Fruit fly (Drosophila melanogaster) whole organism, embryonic: ENCODE results near the gene Tep2.

ENCODE experiments used
- ATbp ChIP-seq: fragments of 200-800 bp; sonication (Bioruptor generic); optimal IDR thresholded peaks from 2 replicates; lab custom pipeline; 2017; ENCODE audit warnings: missing biosample characterization, mild to moderate bottlenecking, missing genetic modification characterization, missing genetic modification reagents
- Aef1 ChIP-seq: fragments of 200-800 bp; sonication (Bioruptor generic); IDR thresholded peaks from 3 replicates; pipeline ENCODE4 v1.3.6; 2022; ENCODE audit warnings: missing biosample characterization, missing genetic modification characterization
- BtbVII ChIP-seq: fragments of 200-800 bp; sonication (Bioruptor generic); optimal IDR thresholded peaks from 3 replicates; lab custom pipeline; 2017; ENCODE audit warnings: missing biosample characterization, mild to moderate bottlenecking, missing genetic modification characterization
- CG10147 ChIP-seq: fragments of 200-800 bp; sonication (Bioruptor generic); optimal IDR thresholded peaks from 2 replicates; lab custom pipeline; 2019; ENCODE audit warnings: missing biosample characterization, mild to moderate bottlenecking, missing genetic modification characterization, moderate library complexity
- CG10431 ChIP-seq: fragments of 200-800 bp; sonication (Bioruptor generic); optimal IDR thresholded peaks from 3 replicates; lab custom pipeline; 2018; ENCODE audit warnings: missing biosample characterization, mild to moderate bottlenecking, missing genetic modification characterization
- CG13123 ChIP-seq: fragments of 200-800 bp; sonication (Bioruptor generic); optimal IDR thresholded peaks from 2 replicates; lab custom pipeline; 2016; ENCODE audit warnings: missing biosample characterization, missing genetic modification characterization
- CG13624 ChIP-seq: fragments of 200-800 bp; sonication (Bioruptor generic); optimal IDR thresholded peaks from 2 replicates; lab custom pipeline; 2016; ENCODE audit warnings: missing biosample characterization, missing genetic modification characterization
- CG17612 ChIP-seq: fragments of 200-800 bp; sonication (Bioruptor generic); IDR thresholded peaks from 2 replicates; pipeline ENCODE4 v1.3.6; 2022; ENCODE audit warnings: missing biosample characterization, missing genetic modification characterization
- CG18764 ChIP-seq: fragments of 200-800 bp; sonication (Bioruptor generic); optimal IDR thresholded peaks from 3 replicates; lab custom pipeline; 2016; ENCODE audit warnings: missing biosample characterization, missing genetic modification characterization
- CG2120 ChIP-seq: fragments of 200-800 bp; sonication (Bioruptor generic); optimal IDR thresholded peaks from 3 replicates; lab custom pipeline; 2016; ENCODE audit warnings: missing biosample characterization, missing genetic modification characterization
- CG31365 ChIP-seq: fragments of 200-800 bp; sonication (Bioruptor generic); optimal IDR thresholded peaks from 2 replicates; lab custom pipeline; 2018; ENCODE audit warnings: missing biosample characterization, mild to moderate bottlenecking, missing genetic modification characterization
- CG34376 ChIP-seq: fragments of 200-800 bp; sonication (Bioruptor generic); optimal IDR thresholded peaks from 2 replicates; lab custom pipeline; 2018; ENCODE audit warnings: missing biosample characterization, mild to moderate bottlenecking, missing genetic modification characterization
- CG4404 ChIP-seq: fragments of 200-800 bp; sonication (Bioruptor generic); IDR thresholded peaks from 2 replicates; pipeline ENCODE4 v1.3.6; 2022; ENCODE audit warnings: missing biosample characterization, missing genetic modification characterization
- CG4424 ChIP-seq: fragments of 200-800 bp; sonication (Bioruptor generic); optimal IDR thresholded peaks from 3 replicates; lab custom pipeline; 2016; ENCODE audit warnings: missing biosample characterization, missing genetic modification characterization
- CG8478 ChIP-seq: fragments of >200 bp; optimal IDR thresholded peaks from 2 replicates; lab custom pipeline; 2018
- Deaf1 ChIP-seq: fragments of 200-800 bp; optimal IDR thresholded peaks from 3 replicates; lab custom pipeline; 2019; ENCODE audit warnings: missing biosample characterization, mild to moderate bottlenecking, missing genetic modification characterization, moderate library complexity
- Fer3 ChIP-seq: fragments of 200-800 bp; sonication (Bioruptor generic); optimal IDR thresholded peaks from 2 replicates; lab custom pipeline; 2018; ENCODE audit warnings: missing biosample characterization, mild to moderate bottlenecking, missing genetic modification characterization, moderate library complexity
- HLH54F ChIP-seq: fragments of 200-800 bp; sonication (Bioruptor generic); optimal IDR thresholded peaks from 3 replicates; lab custom pipeline; 2016; ENCODE audit warnings: missing biosample characterization, missing genetic modification characterization
- HmgZ ChIP-seq: fragments of 200-800 bp; sonication (Bioruptor generic); optimal IDR thresholded peaks from 2 replicates; lab custom pipeline; 2018; ENCODE audit warnings: missing biosample characterization, mild to moderate bottlenecking, missing genetic modification characterization
- Hr3 ChIP-seq: fragments of 200-800 bp; sonication (Bioruptor generic); optimal IDR thresholded peaks from 3 replicates; lab custom pipeline; 2016; ENCODE audit warnings: missing biosample characterization, missing genetic modification characterization
- Hr78 ChIP-seq, 2 experiments: fragments of 200-800 bp in 1 of 2; fragments of >200 bp in 1 of 2; sonication (Bioruptor generic) in 1 of 2; optimal IDR thresholded peaks; 2 replicates each; lab custom pipeline; 2017 to 2019; ENCODE audit warnings: missing biosample characterization in 2 of 2, missing genetic modification characterization in 2 of 2, mild to moderate bottlenecking in 1 of 2, moderate library complexity in 1 of 2
- Jarid2 ChIP-seq: fragments of 200-800 bp; sonication (Bioruptor generic); optimal IDR thresholded peaks from 3 replicates; lab custom pipeline; 2017; ENCODE audit warnings: mild to moderate bottlenecking, missing biosample characterization, missing genetic modification reagents, missing genetic modification characterization
- Mrtf ChIP-seq: fragments of 200-800 bp; sonication (Bioruptor generic); IDR thresholded peaks from 3 replicates; pipeline ENCODE4 v1.3.6; 2022; ENCODE audit warnings: missing biosample characterization, missing genetic modification characterization
- NC2β ChIP-seq: fragments of 200-800 bp; sonication (Bioruptor generic); optimal IDR thresholded peaks from 2 replicates; lab custom pipeline; 2016; ENCODE audit warnings: missing biosample characterization, missing genetic modification characterization
- Ravus ChIP-seq: fragments of 200-800 bp; sonication (Bioruptor generic); IDR thresholded peaks from 2 replicates; pipeline ENCODE4 v1.3.6; 2022; ENCODE audit warnings: missing biosample characterization, missing genetic modification characterization
- Sox102F ChIP-seq: fragments of 200-800 bp; sonication (Bioruptor generic); optimal IDR thresholded peaks from 2 replicates; lab custom pipeline; 2018; ENCODE audit warnings: missing biosample characterization, mild to moderate bottlenecking, missing genetic modification characterization, moderate library complexity
- Trl ChIP-seq, 3 experiments: fragments of >200 bp in 2 of 3; fragments of 200-800 bp in 1 of 3; sonication (Bioruptor generic) in 1 of 3; optimal IDR thresholded peaks; 2 replicates in 1 of 3; 3 replicates in 2 of 3; lab custom pipeline; 2016 to 2017; ENCODE audit warnings: missing biosample characterization in 1 of 3, missing genetic modification characterization in 1 of 3
- al ChIP-seq: fragments of 200-800 bp; sonication (Bioruptor generic); IDR thresholded peaks from 2 replicates; pipeline ENCODE4 v1.3.6; 2022; ENCODE audit warnings: missing biosample characterization, missing genetic modification characterization
- az2 ChIP-seq: fragments of 200-800 bp; sonication (Bioruptor generic); optimal IDR thresholded peaks from 3 replicates; lab custom pipeline; 2016; ENCODE audit warnings: missing biosample characterization, missing genetic modification characterization
- cad ChIP-seq: fragments of >200 bp; optimal IDR thresholded peaks from 2 replicates; lab custom pipeline; 2017; ENCODE audit warnings: missing biosample characterization, missing genetic modification characterization
- caup ChIP-seq: fragments of 200-800 bp; sonication (Bioruptor generic); optimal IDR thresholded peaks from 3 replicates; lab custom pipeline; 2017; ENCODE audit warnings: missing biosample characterization, mild to moderate bottlenecking, missing genetic modification characterization, moderate library complexity; ENCODE audit not compliant: severe bottlenecking
- chinmo ChIP-seq: fragments of 200-800 bp; sonication (Bioruptor generic); IDR thresholded peaks from 4 replicates; pipeline ENCODE4 v1.3.6; 2022; ENCODE audit warnings: missing biosample characterization, missing genetic modification characterization; ENCODE audit not compliant: partially characterized antibody
- chn ChIP-seq: fragments of 200-800 bp; sonication (Bioruptor generic); optimal IDR thresholded peaks from 2 replicates; lab custom pipeline; 2016; ENCODE audit warnings: missing biosample characterization, missing genetic modification characterization
- fd64A ChIP-seq: fragments of 200-800 bp; sonication (Bioruptor generic); optimal IDR thresholded peaks from 3 replicates; lab custom pipeline; 2018; ENCODE audit warnings: missing biosample characterization, mild to moderate bottlenecking, missing genetic modification characterization
- hb ChIP-seq: fragments of 200-800 bp; sonication (Bioruptor generic); IDR thresholded peaks from 3 replicates; pipeline ENCODE4 v1.3.6; 2022; ENCODE audit warnings: missing biosample characterization, missing genetic modification characterization; ENCODE audit not compliant: partially characterized antibody
- insv ChIP-seq, 2 experiments: fragments of 200-800 bp; sonication (Bioruptor generic); optimal IDR thresholded peaks; 3 replicates each; lab custom pipeline; 2016 to 2018; ENCODE audit warnings: missing biosample characterization in 2 of 2, missing genetic modification characterization in 2 of 2
- kay ChIP-seq: fragments of 200-800 bp; sonication (Bioruptor generic); optimal IDR thresholded peaks from 2 replicates; lab custom pipeline; 2016; ENCODE audit warnings: missing biosample characterization, missing genetic modification characterization
- lbe ChIP-seq: fragments of 200-800 bp; sonication (Bioruptor generic); optimal IDR thresholded peaks from 2 replicates; lab custom pipeline; 2016; ENCODE audit warnings: missing biosample characterization, mild to moderate bottlenecking, missing genetic modification characterization
- lola ChIP-seq, 3 experiments: fragments of >200 bp in 2 of 3; fragments of 200-800 bp in 1 of 3; sonication (Bioruptor generic) in 1 of 3; optimal IDR thresholded peaks; 2 replicates each; lab custom pipeline; 2017 to 2019; ENCODE audit warnings: missing biosample characterization in 3 of 3, missing genetic modification characterization in 3 of 3, mild to moderate bottlenecking in 1 of 3, moderate library complexity in 1 of 3
- mam ChIP-seq: fragments of 200-800 bp; sonication (Bioruptor generic); optimal IDR thresholded peaks from 3 replicates; lab custom pipeline; 2016; ENCODE audit warnings: missing biosample characterization, missing genetic modification characterization
- pho ChIP-seq: fragments of 200-800 bp; sonication (Bioruptor generic); optimal IDR thresholded peaks from 2 replicates; lab custom pipeline; 2016; ENCODE audit warnings: missing biosample characterization, missing genetic modification characterization
- salm ChIP-seq: fragments of 200-800 bp; sonication (Bioruptor generic); optimal IDR thresholded peaks from 2 replicates; lab custom pipeline; 2018; ENCODE audit warnings: missing biosample characterization, mild to moderate bottlenecking, missing genetic modification characterization
- sc ChIP-seq, 3 experiments: fragments of >200 bp in 2 of 3; fragments of 200-800 bp in 1 of 3; sonication (Bioruptor generic) in 1 of 3; optimal IDR thresholded peaks; 2 replicates in 2 of 3; 3 replicates in 1 of 3; lab custom pipeline; 2017; ENCODE audit warnings: mild to moderate bottlenecking in 1 of 3, missing biosample characterization in 1 of 3, missing genetic modification characterization in 1 of 3, missing genetic modification reagents in 1 of 3
- so ChIP-seq: fragments of 200-800 bp; sonication (Bioruptor generic); IDR thresholded peaks from 3 replicates; pipeline ENCODE4 v1.3.6; 2022; ENCODE audit warnings: missing biosample characterization, missing genetic modification characterization
- tio ChIP-seq: fragments of 200-800 bp; sonication (Bioruptor generic); optimal IDR thresholded peaks from 2 replicates; lab custom pipeline; 2017; ENCODE audit warnings: missing biosample characterization, missing genetic modification characterization, inconsistent platforms
- trh ChIP-seq: fragments of 200-800 bp; sonication (Bioruptor generic); optimal IDR thresholded peaks from 2 replicates; lab custom pipeline; 2016; ENCODE audit warnings: missing biosample characterization, missing genetic modification characterization

Gene Tep2

dm6 chr2L:7702383-7703188, 1.2 kb upstream of the Tep2 start, which contains the start of gene Tep3 (continued):
- TF ChIP-seq fd64A (no peak), kay (GFP tag; lab: Kevin White, UChicago) (no peak), tio (GFP tag; lab: Kevin White, UChicago) (peak; percentile 18), az2 (GFP tag; lab: Kevin White, UChicago) (peak; percentile 4), Fer3 (tag; lab: Kevin White, UChicago) (peak; percentile 33), mam (GFP tag; lab: Kevin White, UChicago) (peak; percentile 56), salm (tag; lab: Kevin White, UChicago) (no peak), chinmo (peak; percentile 95), CG10431 (GFP tag; lab: Kevin White, UChicago) (no peak), Deaf1 (peak; percentile 25), CG8478 (lab: Kevin White, UChicago) (no peak), so (GFP tag; lab: Robert Waterston, UW) (0 out of 3 replicates have a peak, but pooled peaks have one; percentile 9), Ravus (GFP tag; lab: Robert Waterston, UW) (no peak), caup (GFP tag; lab: Kevin White, UChicago) (peak; percentile 15), HLH54F (peak; percentile 33), CG2120 (peak; percentile 74), CG18764 (GFP tag; lab: Kevin White, UChicago) (no peak), BtbVII (no peak), hb (no peak), Sox102F (GFP tag; lab: Kevin White, UChicago) (peak; percentile 56), al (peak; percentile 35), Trl (optimal IDR thresholded peaks at IDR 0.05; lab: Kevin White, UChicago) (no peak), Trl (GFP tag; optimal IDR thresholded peaks at IDR 0.05; lab: Kevin White, UChicago) (peak; percentile 2), CG31365 (tag; lab: Kevin White, UChicago) (no peak), Hr78 (GFP tag; optimal IDR thresholded peaks at IDR 0.05; lab: Kevin White, UChicago) (no peak), CG17612 (no peak), sc (optimal IDR thresholded peaks at IDR 0.05; lab: Kevin White, UChicago) (no peak), sc (GFP tag; optimal IDR thresholded peaks at IDR 0.05; lab: Kevin White, UChicago) (no peak), CG13123 (GFP tag; lab: Kevin White, UChicago) (no peak), insv (GFP tag; optimal IDR thresholded peaks at IDR 0.05; lab: Kevin White, UChicago) (no peak), pho (peak; percentile 27), cad (GFP tag; lab: Kevin White, UChicago) (no peak), HmgZ (tag; lab: Kevin White, UChicago) (peak; percentile 10), lola (GFP tag; optimal IDR thresholded peaks at IDR 0.05; lab: Kevin White, UChicago) (no peak), CG13624 (peak; percentile 20), CG34376 (no peak), Jarid2 (GFP tag; lab: Kevin White, UChicago) (peak; percentile 55), trh (no peak), ATbp (GFP tag; lab: Kevin White, UChicago) (no peak), lbe (peak; percentile 13), Mrtf (GFP tag; lab: Robert Waterston, UW) (no peak), CG10147 (GFP tag; lab: Kevin White, UChicago) (no peak), chn (peak; percentile 24), Aef1 (GFP tag; lab: Robert Waterston, UW) (0 out of 3 replicates have a peak, but pooled peaks have one; percentile 29), CG4404 (no peak), CG4424 (GFP tag; lab: Kevin White, UChicago) (peak; percentile 46), Hr3 (GFP tag; lab: Kevin White, UChicago) (no peak), NC2β (no peak)
